Worm (Caenorhabditis elegans): ENCODE results near the gene mab-3.

- no peak for TF ChIP-seq ztf-11 (tag; optimal IDR thresholded peaks at IDR 0.05)
- TF ChIP-seq lin-39 (tag; optimal IDR thresholded peaks at IDR 0.05), result no peak
- no peak for TF ChIP-seq blmp-1 (tag; optimal IDR thresholded peaks at IDR 0.05; ENCODE audit: insufficient read depth)
- no peak for TF ChIP-seq ceh-82 (tag; optimal IDR thresholded peaks at IDR 0.05)
- TF ChIP-seq lsy-2 (tag; optimal IDR thresholded peaks at IDR 0.05), result peak; percentile 45 to 76
- no peak for TF ChIP-seq R02D3.7 (tag; optimal IDR thresholded peaks at IDR 0.05)
- no peak for TF ChIP-seq zag-1 (tag; optimal IDR thresholded peaks at IDR 0.05)
- no peak for TF ChIP-seq skn-1 (tag; optimal IDR thresholded peaks at IDR 0.05)
- TF ChIP-seq ama-1 (optimal IDR thresholded peaks at IDR 0.05), result no peak
Observed at ce11 chrII:9769797-9770520, 38.0 kb downstream of the mab-3 start, which contains the start of gene aqp-10.

All from whole organism, L2 larva.